Fruit fly (Drosophila melanogaster) whole organism, embryonic: Measurements from ENCODE around the gene CG3036.

Source experiments
- Abd-B ChIP-seq: fragments of 200-800 bp; sonication (Bioruptor generic); optimal IDR thresholded peaks from 2 replicates; lab custom pipeline; 2018; ENCODE audit warnings: missing biosample characterization, mild to moderate bottlenecking, missing genetic modification characterization, moderate library complexity
- Aef1 ChIP-seq: fragments of 200-800 bp; sonication (Bioruptor generic); IDR thresholded peaks from 3 replicates; pipeline ENCODE4 v1.3.6; 2022; ENCODE audit warnings: missing biosample characterization, missing genetic modification characterization
- Bdp1 ChIP-seq: fragments of 200-800 bp; sonication (Bioruptor generic); optimal IDR thresholded peaks from 3 replicates; lab custom pipeline; 2016; ENCODE audit warnings: missing biosample characterization, missing genetic modification characterization
- CG10431 ChIP-seq: fragments of 200-800 bp; sonication (Bioruptor generic); optimal IDR thresholded peaks from 3 replicates; lab custom pipeline; 2018; ENCODE audit warnings: missing biosample characterization, mild to moderate bottlenecking, missing genetic modification characterization
- CG10543 ChIP-seq: fragments of 200-800 bp; sonication (Bioruptor generic); optimal IDR thresholded peaks from 3 replicates; lab custom pipeline; 2017; ENCODE audit warnings: missing biosample characterization, mild to moderate bottlenecking, missing genetic modification characterization, moderate library complexity
- CG11696 ChIP-seq: fragments of 200-800 bp; sonication (Bioruptor generic); IDR thresholded peaks from 2 replicates; pipeline ENCODE4 v1.3.6; 2022; ENCODE audit warnings: missing biosample characterization, missing genetic modification characterization
- CG1233 ChIP-seq: fragments of 200-800 bp; sonication (Bioruptor generic); optimal IDR thresholded peaks from 4 replicates; lab custom pipeline; 2018; ENCODE audit warnings: missing biosample characterization, mild to moderate bottlenecking, missing genetic modification characterization
- CG12391 ChIP-seq: fragments of 200-800 bp; sonication (Bioruptor generic); optimal IDR thresholded peaks from 3 replicates; lab custom pipeline; 2018; ENCODE audit warnings: missing biosample characterization, mild to moderate bottlenecking, missing genetic modification characterization, moderate library complexity
- CG15479 ChIP-seq: fragments of 200-800 bp; sonication (Bioruptor generic); optimal IDR thresholded peaks from 3 replicates; lab custom pipeline; 2019; ENCODE audit warnings: missing biosample characterization, mild to moderate bottlenecking, missing genetic modification characterization, moderate library complexity
- CG15514 ChIP-seq: fragments of 200-800 bp; sonication (Bioruptor generic); optimal IDR thresholded peaks from 3 replicates; lab custom pipeline; 2017; ENCODE audit warnings: missing biosample characterization, missing genetic modification characterization, mild to moderate bottlenecking, moderate library complexity, missing genetic modification reagents
- CG16813 ChIP-seq: fragments of 200-800 bp; sonication (Bioruptor generic); IDR thresholded peaks from 3 replicates; pipeline ENCODE4 v1.3.6; 2022; ENCODE audit warnings: missing biosample characterization, missing genetic modification characterization; ENCODE audit not compliant: partially characterized antibody
- CG17361 ChIP-seq: fragments of 200-800 bp; sonication (Bioruptor generic); IDR thresholded peaks from 3 replicates; pipeline ENCODE4 v1.3.6; 2022; ENCODE audit warnings: missing biosample characterization, missing genetic modification characterization
- CG2875 ChIP-seq: fragments of 200-800 bp; sonication (Bioruptor generic); optimal IDR thresholded peaks from 2 replicates; lab custom pipeline; 2017; ENCODE audit warnings: missing biosample characterization, mild to moderate bottlenecking, missing genetic modification characterization, missing genetic modification reagents
- CG32772 ChIP-seq: fragments of 200-800 bp; sonication (Bioruptor generic); IDR thresholded peaks from 2 replicates; pipeline ENCODE4 v1.3.6; 2022; ENCODE audit warnings: missing biosample characterization, missing genetic modification characterization
- CG3838 ChIP-seq: fragments of 200-800 bp; sonication (Bioruptor generic); optimal IDR thresholded peaks from 3 replicates; lab custom pipeline; 2016; ENCODE audit warnings: missing biosample characterization, missing genetic modification characterization
- CG6813 ChIP-seq: fragments of 200-800 bp; sonication (Bioruptor generic); optimal IDR thresholded peaks from 2 replicates; lab custom pipeline; 2017; ENCODE audit warnings: missing biosample characterization, missing genetic modification characterization, mild to moderate bottlenecking, moderate library complexity, missing genetic modification reagents
- CG7271 ChIP-seq: fragments of 200-800 bp; sonication (Bioruptor generic); optimal IDR thresholded peaks from 2 replicates; lab custom pipeline; 2018; ENCODE audit warnings: missing biosample characterization, mild to moderate bottlenecking, missing genetic modification characterization, moderate library complexity
- CG8281 ChIP-seq: fragments of 200-800 bp; sonication (Bioruptor generic); optimal IDR thresholded peaks from 2 replicates; lab custom pipeline; 2018; ENCODE audit warnings: missing biosample characterization, mild to moderate bottlenecking, missing genetic modification characterization, moderate library complexity
- CG8388 ChIP-seq: fragments of 200-800 bp; sonication (Bioruptor generic); optimal IDR thresholded peaks from 2 replicates; lab custom pipeline; 2019; ENCODE audit warnings: missing biosample characterization, mild to moderate bottlenecking, missing genetic modification characterization, moderate library complexity
- CG8924 ChIP-seq: fragments of 200-800 bp; optimal IDR thresholded peaks from 3 replicates; lab custom pipeline; 2019; ENCODE audit warnings: missing biosample characterization, mild to moderate bottlenecking, missing genetic modification characterization, moderate library complexity
- CTCF ChIP-seq: fragments of 200-800 bp; sonication (Bioruptor generic); optimal IDR thresholded peaks from 2 replicates; lab custom pipeline; 2017; ENCODE audit warnings: missing biosample characterization, mild to moderate bottlenecking, missing genetic modification characterization, moderate library complexity
- Doc2 ChIP-seq: fragments of 200-800 bp; sonication (Bioruptor generic); IDR thresholded peaks from 2 replicates; pipeline ENCODE4 v1.3.6; 2022; ENCODE audit warnings: missing biosample characterization, missing genetic modification characterization
- Drgx ChIP-seq: fragments of 200-800 bp; sonication (Bioruptor generic); IDR thresholded peaks from 2 replicates; pipeline ENCODE4 v1.3.6; 2022; ENCODE audit warnings: missing biosample characterization, missing genetic modification characterization
- Ets97D ChIP-seq: fragments of 200-800 bp; sonication (Bioruptor generic); optimal IDR thresholded peaks from 3 replicates; lab custom pipeline; 2016; ENCODE audit warnings: missing biosample characterization, missing genetic modification characterization
- Fer2 ChIP-seq: fragments of 200-800 bp; sonication (Bioruptor generic); optimal IDR thresholded peaks from 2 replicates; lab custom pipeline; 2018; ENCODE audit warnings: missing biosample characterization, mild to moderate bottlenecking, missing genetic modification characterization, moderate library complexity
- H15 ChIP-seq: fragments of 200-800 bp; sonication (Bioruptor generic); IDR thresholded peaks from 3 replicates; pipeline ENCODE4 v1.3.6; 2022; ENCODE audit warnings: missing biosample characterization, missing genetic modification characterization
- HLH54F ChIP-seq: fragments of 200-800 bp; sonication (Bioruptor generic); optimal IDR thresholded peaks from 3 replicates; lab custom pipeline; 2016; ENCODE audit warnings: missing biosample characterization, missing genetic modification characterization
- Hey ChIP-seq: fragments of 200-800 bp; sonication (Bioruptor generic); optimal IDR thresholded peaks from 3 replicates; lab custom pipeline; 2018; ENCODE audit warnings: missing biosample characterization, mild to moderate bottlenecking, missing genetic modification characterization
- Mrtf ChIP-seq: fragments of 200-800 bp; sonication (Bioruptor generic); IDR thresholded peaks from 3 replicates; pipeline ENCODE4 v1.3.6; 2022; ENCODE audit warnings: missing biosample characterization, missing genetic modification characterization
- Nf-YC ChIP-seq: fragments of 200-800 bp; optimal IDR thresholded peaks from 3 replicates; lab custom pipeline; 2019; ENCODE audit warnings: missing biosample characterization, mild to moderate bottlenecking, missing genetic modification characterization, moderate library complexity
- PHDP ChIP-seq: fragments of 200-800 bp; sonication (Bioruptor generic); optimal IDR thresholded peaks from 3 replicates; lab custom pipeline; 2018; ENCODE audit warnings: missing biosample characterization, mild to moderate bottlenecking, missing genetic modification characterization, moderate library complexity
- YL-1 ChIP-seq: fragments of 200-800 bp; sonication (Bioruptor generic); optimal IDR thresholded peaks from 3 replicates; lab custom pipeline; 2017; ENCODE audit warnings: missing biosample characterization, mild to moderate bottlenecking, missing genetic modification characterization
- aop ChIP-seq: fragments of 200-800 bp; sonication (Bioruptor generic); IDR thresholded peaks from 2 replicates; pipeline ENCODE4 v1.3.6; 2022; ENCODE audit warnings: missing biosample characterization, missing genetic modification characterization
- ash1 ChIP-seq: fragments of 200-800 bp; sonication (Bioruptor generic); optimal IDR thresholded peaks from 2 replicates; lab custom pipeline; 2018; ENCODE audit warnings: missing biosample characterization, mild to moderate bottlenecking, missing genetic modification characterization
- az2 ChIP-seq: fragments of 200-800 bp; sonication (Bioruptor generic); optimal IDR thresholded peaks from 3 replicates; lab custom pipeline; 2016; ENCODE audit warnings: missing biosample characterization, missing genetic modification characterization
- bcd ChIP-seq: fragments of 200-800 bp; sonication (Bioruptor generic); optimal IDR thresholded peaks from 2 replicates; lab custom pipeline; 2017; ENCODE audit warnings: missing biosample characterization, mild to moderate bottlenecking, missing genetic modification characterization
- br ChIP-seq: fragments of >200 bp; optimal IDR thresholded peaks from 2 replicates; lab custom pipeline; 2017
- ci ChIP-seq: fragments of 200-800 bp; sonication (Bioruptor generic); IDR thresholded peaks from 3 replicates; pipeline ENCODE4 v1.3.6; 2022; ENCODE audit warnings: missing biosample characterization, missing genetic modification characterization
- corto ChIP-seq: fragments of 200-800 bp; sonication (Bioruptor generic); optimal IDR thresholded peaks from 2 replicates; lab custom pipeline; 2016; ENCODE audit warnings: missing biosample characterization, mild to moderate bottlenecking, missing genetic modification characterization, moderate library complexity
- gfzf ChIP-seq: fragments of 200-800 bp; sonication (Bioruptor generic); optimal IDR thresholded peaks from 2 replicates; lab custom pipeline; 2016; ENCODE audit warnings: missing biosample characterization, mild to moderate bottlenecking, missing genetic modification characterization, moderate library complexity
- gsb-n ChIP-seq: fragments of 200-800 bp; sonication (Bioruptor generic); optimal IDR thresholded peaks from 3 replicates; lab custom pipeline; 2018; ENCODE audit warnings: missing biosample characterization, mild to moderate bottlenecking, missing genetic modification characterization
- hth ChIP-seq: fragments of >200 bp; optimal IDR thresholded peaks from 2 replicates; lab custom pipeline; 2017; ENCODE audit warnings: inconsistent platforms
- ken ChIP-seq: fragments of 200-800 bp; sonication (Bioruptor generic); IDR thresholded peaks from 3 replicates; pipeline ENCODE4 v1.3.6; 2022; ENCODE audit warnings: missing biosample characterization, missing genetic modification characterization
- lbe ChIP-seq: fragments of 200-800 bp; sonication (Bioruptor generic); optimal IDR thresholded peaks from 2 replicates; lab custom pipeline; 2016; ENCODE audit warnings: missing biosample characterization, mild to moderate bottlenecking, missing genetic modification characterization
- lmd ChIP-seq: fragments of 200-800 bp; sonication (Bioruptor generic); IDR thresholded peaks from 2 replicates; pipeline ENCODE4 v1.3.6; 2022; ENCODE audit warnings: missing biosample characterization, missing genetic modification characterization
- odd ChIP-seq: fragments of 200-800 bp; sonication (Bioruptor generic); optimal IDR thresholded peaks from 2 replicates; lab custom pipeline; 2017; ENCODE audit warnings: missing biosample characterization, mild to moderate bottlenecking, missing genetic modification characterization
- ro ChIP-seq: fragments of 200-800 bp; sonication (Bioruptor generic); IDR thresholded peaks from 2 replicates; pipeline ENCODE4 v1.3.6; 2022; ENCODE audit warnings: missing biosample characterization, missing genetic modification characterization
- sens ChIP-seq: fragments of 200-800 bp; sonication (Bioruptor generic); peaks from one replicate; lab custom pipeline; 2016; ENCODE audit warnings: missing biosample characterization, missing genetic modification characterization
- sim ChIP-seq: fragments of 200-800 bp; sonication (Bioruptor generic); IDR thresholded peaks from 2 replicates; pipeline ENCODE4 v1.3.6; 2022; ENCODE audit warnings: missing biosample characterization, missing genetic modification characterization
- sna ChIP-seq: fragments of 200-800 bp; sonication (Bioruptor generic); IDR thresholded peaks from 2 replicates; pipeline ENCODE4 v1.3.6; 2022; ENCODE audit warnings: missing biosample characterization, missing genetic modification characterization; ENCODE audit not compliant: partially characterized antibody
- stc ChIP-seq: fragments of 200-800 bp; sonication (Bioruptor generic); IDR thresholded peaks from 2 replicates; pipeline ENCODE4 v1.3.6; 2022; ENCODE audit warnings: missing biosample characterization, missing genetic modification characterization
- tap ChIP-seq: fragments of 200-800 bp; optimal IDR thresholded peaks from 3 replicates; lab custom pipeline; 2019; ENCODE audit warnings: missing biosample characterization, mild to moderate bottlenecking, missing genetic modification characterization, moderate library complexity
- wek ChIP-seq: fragments of 200-800 bp; sonication (Bioruptor generic); optimal IDR thresholded peaks from 3 replicates; lab custom pipeline; 2018; ENCODE audit warnings: missing biosample characterization, mild to moderate bottlenecking, missing genetic modification characterization, moderate library complexity

The CG3036 gene

dm6 chr2L:4856118-4856517, 35.8 kb upstream of the CG3036 start (continued):
- TF ChIP-seq HLH54F (GFP tag; lab: Kevin White, UChicago) (no peak), CG15514 (peak; percentile 36), Hey (no peak), ro (GFP tag; lab: Robert Waterston, UW) (no peak), wek (GFP tag; lab: Kevin White, UChicago) (no peak), Abd-B (GFP tag; lab: Kevin White, UChicago) (peak; percentile 33), lbe (GFP tag; lab: Kevin White, UChicago) (no peak), gsb-n (tag; lab: Kevin White, UChicago) (peak; percentile 59), ken (GFP tag; lab: Robert Waterston, UW) (no peak), br (lab: Kevin White, UChicago) (no peak), CG8388 (peak; percentile 47), Drgx (no peak), Fer2 (tag; lab: Kevin White, UChicago) (no peak), CG2875 (GFP tag; lab: Kevin White, UChicago) (peak; percentile 32), odd (GFP tag; lab: Kevin White, UChicago) (no peak), Mrtf (GFP tag; lab: Robert Waterston, UW) (no peak), gfzf (GFP tag; lab: Kevin White, UChicago) (no peak), ci (GFP tag; lab: Robert Waterston, UW) (peak; percentile 78), CG11696 (GFP tag; lab: Robert Waterston, UW) (peak; percentile 87), Ets97D (GFP tag; lab: Kevin White, UChicago) (no peak), PHDP (peak; percentile 83), CG1233 (GFP tag; lab: Kevin White, UChicago) (peak; percentile 64), CG17361 (GFP tag; lab: Robert Waterston, UW) (peak; percentile 80), H15 (no peak), CG32772 (GFP tag; lab: Robert Waterston, UW) (peak; percentile 64; the same call in 1 of the 2 replicates), az2 (GFP tag; lab: Kevin White, UChicago) (peak; percentile 60), Aef1 (GFP tag; lab: Robert Waterston, UW) (peak; percentile 33; the same call in 1 of the 3 replicates), tap (peak; percentile 84), YL-1 (no peak), sna (GFP tag; lab: Robert Waterston, UW) (no peak), CG3838 (GFP tag; lab: Kevin White, UChicago) (no peak), CTCF (no peak), CG15479 (GFP tag; lab: Kevin White, UChicago) (no peak), sim (GFP tag; lab: Robert Waterston, UW) (no peak), ash1 (GFP tag; lab: Kevin White, UChicago) (no peak), CG10431 (GFP tag; lab: Kevin White, UChicago) (no peak), lmd (GFP tag; lab: Robert Waterston, UW) (peak; percentile 51), Bdp1 (GFP tag; lab: Kevin White, UChicago) (no peak), corto (GFP tag; lab: Kevin White, UChicago) (no peak), sens (GFP tag; lab: Kevin White, UChicago) (peak; percentile 88), Doc2 (GFP tag; lab: Robert Waterston, UW) (no peak), CG12391 (tag; lab: Kevin White, UChicago) (peak; percentile 83), Nf-YC (tag; lab: Kevin White, UChicago) (no peak), CG8924 (tag; lab: Kevin White, UChicago) (peak; percentile 75), CG16813 (GFP tag; lab: Robert Waterston, UW) (no peak), CG10543 (GFP tag; lab: Kevin White, UChicago) (no peak), CG7271 (no peak), CG6813 (GFP tag; lab: Kevin White, UChicago) (peak; percentile 68), stc (peak; percentile 52; the same call in 1 of the 2 replicates), aop (GFP tag; lab: Robert Waterston, UW) (no peak), hth (no peak), CG8281 (tag; lab: Kevin White, UChicago) (peak; percentile 5), bcd (GFP tag; lab: Kevin White, UChicago) (peak; percentile 44)
